Worm (Caenorhabditis elegans) whole organism, L4/young adult: ENCODE data around the gene srh-140.
"Not testable (repeated sequence)": the region's sequence is repeated elsewhere in the genome, so short reads cannot be mapped to it uniquely, and the experiment has no call there.

Experiments used
- W03F9.2 ChIP-seq: fragments of 150-350 bp; optimal IDR thresholded peaks from 2 replicates; lab custom pipeline; 2014; ENCODE audit warnings: missing biosample characterization, missing genetic modification characterization
- dao-5 ChIP-seq: sonication (generic microtip); optimal IDR thresholded peaks from 2 replicates; lab custom pipeline; 2016; ENCODE audit warnings: missing genotype, missing genetic modification characterization, moderate library complexity, missing compliant biosample characterization
- him-1 ChIP-seq: sonication (generic microtip); optimal IDR thresholded peaks from 2 replicates; lab custom pipeline; 2016; ENCODE audit warnings: missing genotype, missing genetic modification reagents, missing genetic modification characterization, missing compliant biosample characterization

srh-140 gene

DNA sequence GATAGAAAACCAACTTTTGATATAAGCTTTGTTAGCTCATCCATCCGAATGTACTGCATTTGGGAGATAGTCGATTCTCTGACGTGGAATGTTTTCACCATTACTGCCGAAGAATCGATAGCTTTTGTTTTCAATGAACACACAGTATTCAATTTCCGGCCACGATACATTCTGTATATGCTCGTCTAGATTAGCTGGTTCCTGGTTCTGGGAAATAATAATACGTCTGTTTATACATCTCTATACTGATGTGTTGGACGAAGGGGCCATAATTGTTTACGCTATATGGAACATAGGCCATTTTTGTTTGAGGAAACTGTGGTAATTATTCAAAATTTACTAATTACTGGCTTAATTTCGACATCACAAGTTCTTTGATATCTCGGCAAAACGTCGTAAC is 28.1 kb downstream of the srh-140 start, which contains the start of gene str-6:
str-6 (minus strand) TSS at position 101 of the 400 bp plus-strand sequence.
- TF ChIP-seq him-1 (tag; lab: Kevin White, UChicago) (no peak), dao-5 (no peak), W03F9.2 (tag; lab: Kevin White, UChicago) (no peak)

DNA sequence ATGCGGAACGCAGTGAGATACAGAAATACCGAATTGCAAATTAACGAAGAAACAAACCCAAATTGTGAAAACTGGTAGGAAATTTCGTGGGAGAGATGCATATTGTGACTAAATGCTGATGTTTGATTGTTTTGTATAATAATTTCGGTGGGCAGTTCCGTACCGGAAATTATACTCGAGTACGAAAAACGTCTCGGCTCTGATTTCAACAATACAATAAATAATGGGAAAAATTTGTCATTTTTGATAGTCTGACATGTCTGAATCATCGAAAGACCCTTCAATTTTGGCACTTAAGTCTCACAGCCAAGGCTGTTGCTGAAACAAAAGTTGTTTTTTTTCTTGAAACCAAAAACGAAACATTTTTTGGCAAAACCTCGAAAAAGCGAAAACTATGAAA is 30.1 kb downstream of the srh-140 start, which contains the start of gene str-43:
str-43 (minus strand) TSS at position 101 of the 400 bp plus-strand sequence.
- no peak for TF ChIP-seq W03F9.2 (tag; lab: Kevin White, UChicago)
- TF ChIP-seq him-1 (tag; lab: Kevin White, UChicago), result no peak
- no peak for TF ChIP-seq dao-5

- not testable (repeated sequence) for TF ChIP-seq him-1 (tag; lab: Kevin White, UChicago); dao-5; W03F9.2 (tag; lab: Kevin White, UChicago)
Observed at ce11 chrV:15752941-15753340, 31.0 kb downstream of the srh-140 start, which contains the start of gene str-5. TSS of gene str-5 (plus strand) at chrV:15753241.

- TF ChIP-seq dao-5; him-1 (tag; lab: Kevin White, UChicago); W03F9.2 (tag; lab: Kevin White, UChicago): not testable (repeated sequence)
Observed at ce11 chrV:15754731-15755130, 32.7 kb downstream of the srh-140 start, which contains the start of gene str-8. TSS of gene str-8 (plus strand) at chrV:15755031.

ce11 chrV:15757645-15758044 is 35.7 kb downstream of the srh-140 start:
- TF ChIP-seq him-1 (tag; lab: Kevin White, UChicago) (no peak), W03F9.2 (tag; lab: Kevin White, UChicago) (no peak), dao-5 (no peak)

ce11 chrV:15758449-15758848 is 36.5 kb downstream of the srh-140 start, which contains the start of gene str-9:
TSS of gene str-9 (plus strand) at chrV:15758749.
- TF ChIP-seq W03F9.2 (tag; lab: Kevin White, UChicago) (no peak), him-1 (tag; lab: Kevin White, UChicago) (no peak), dao-5 (no peak)

DNA sequence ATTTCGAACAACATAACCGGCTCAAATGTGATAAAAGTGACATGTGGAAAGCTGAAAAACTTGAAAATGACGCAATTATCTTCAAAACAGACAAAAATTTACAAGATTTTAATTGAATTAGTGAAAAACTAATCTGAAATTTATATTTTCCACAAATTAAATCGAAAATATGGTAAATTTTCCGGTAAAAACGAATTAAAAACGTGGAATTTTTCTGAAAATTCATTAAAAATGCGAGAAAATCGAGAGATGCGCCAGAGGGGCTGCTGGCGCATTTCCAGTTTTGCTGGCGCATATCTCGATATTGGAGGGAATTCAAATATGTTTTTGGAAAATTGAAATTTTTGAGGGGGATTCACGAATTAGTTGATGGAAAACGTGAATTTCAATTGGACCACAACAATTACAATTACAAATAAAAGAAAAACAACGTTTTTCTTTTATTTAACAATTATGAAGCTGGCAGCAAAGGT is 44.2 kb downstream of the srh-140 start, which contains the start of the genes haf-3 and F57A10.2:
haf-3 (minus strand) TSS at position 51 of the 473 bp plus-strand sequence.
F57A10.2 (plus strand) TSS at position 454 of the 473 bp plus-strand sequence.
- TF ChIP-seq dao-5 (no peak), him-1 (tag; lab: Kevin White, UChicago) (peak; percentile 47), W03F9.2 (tag; lab: Kevin White, UChicago) (peak; percentile 95)

DNA sequence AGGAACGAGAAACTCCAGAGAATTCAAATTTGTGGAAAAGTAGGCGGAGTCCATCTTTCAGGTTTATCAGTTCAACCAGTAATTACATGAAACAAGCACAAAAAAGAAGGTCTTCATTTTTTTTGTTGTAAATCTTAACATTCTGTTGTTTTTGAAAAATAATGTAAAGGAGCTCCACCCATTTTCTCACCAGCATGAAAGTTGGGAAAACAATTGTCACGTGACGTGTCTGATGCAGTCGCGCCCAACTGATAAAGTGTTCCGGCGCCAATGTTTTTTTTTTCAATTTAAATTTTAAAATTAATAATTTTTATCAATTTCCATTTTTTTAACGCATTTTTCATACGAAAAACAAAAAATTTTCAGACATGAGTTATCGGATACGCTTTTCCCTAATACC is 47.1 kb downstream of the srh-140 start, which contains the start of gene F57A10.4:
F57A10.4 (plus strand) TSS at position 367 of the 400 bp plus-strand sequence.
- TF ChIP-seq dao-5, result no peak
- TF ChIP-seq him-1 (tag; lab: Kevin White, UChicago), result no peak
- no peak for TF ChIP-seq W03F9.2 (tag; lab: Kevin White, UChicago)

ce11 chrV:15773141-15773540 is 51.2 kb downstream of the srh-140 start, which contains the start of gene nhr-60:
TSS of gene nhr-60 (minus strand) at chrV:15773241.
- TF ChIP-seq him-1 (tag; lab: Kevin White, UChicago) (no peak), dao-5 (no peak), W03F9.2 (tag; lab: Kevin White, UChicago) (no peak)
